Worm (Caenorhabditis elegans) whole organism, L1 larva: Measurements from ENCODE around the gene str-2.

ENCODE experiments used
- C16A3.4 ChIP-seq: fragments of 150-350 bp; optimal IDR thresholded peaks from 2 replicates; lab custom pipeline; 2014; ENCODE audit warnings: missing biosample characterization, missing genetic modification characterization
- F16B12.6 ChIP-seq: fragments of 150-350 bp; optimal IDR thresholded peaks from 2 replicates; lab custom pipeline; 2014; ENCODE audit warnings: missing biosample characterization, missing genetic modification characterization
- aha-1 ChIP-seq: fragments of 150-350 bp; optimal IDR thresholded peaks from 2 replicates; lab custom pipeline; 2014; ENCODE audit warnings: missing biosample characterization, missing genetic modification characterization
- aly-2 ChIP-seq: fragments of 150-350 bp; optimal IDR thresholded peaks from 2 replicates; lab custom pipeline; 2014; ENCODE audit warnings: missing biosample characterization, missing genetic modification characterization
- ama-1 ChIP-seq: fragments of 150-350 bp; optimal IDR thresholded peaks from 2 replicates; lab custom pipeline; 2014
- blmp-1 ChIP-seq: fragments of 150-350 bp; optimal IDR thresholded peaks from 2 replicates; lab custom pipeline; 2014; ENCODE audit warnings: missing biosample characterization, missing genetic modification characterization
- ceh-63 ChIP-seq: fragments of 200-800 bp; sonication (Bioruptor generic); optimal IDR thresholded peaks from 2 replicates; lab custom pipeline; 2018; ENCODE audit warnings: mild to moderate bottlenecking, missing genetic modification characterization, missing compliant biosample characterization
- ceh-8 ChIP-seq: fragments of 200-800 bp; sonication (Bioruptor generic); optimal IDR thresholded peaks from 2 replicates; lab custom pipeline; 2018; ENCODE audit warnings: mild to moderate bottlenecking, missing genetic modification characterization, moderate library complexity, missing compliant biosample characterization
- ceh-88 ChIP-seq: fragments of 200-800 bp; sonication (Bioruptor generic); IDR thresholded peaks from 2 replicates; pipeline ENCODE4 v1.3.6; 2022; ENCODE audit warnings: missing genetic modification characterization, missing compliant biosample characterization
- ces-1 ChIP-seq: fragments of 150-350 bp; optimal IDR thresholded peaks from 2 replicates; lab custom pipeline; 2014; ENCODE audit warnings: missing biosample characterization, missing genetic modification reagents, missing genetic modification characterization
- egl-27 ChIP-seq, 2 experiments: fragments of 150-350 bp in 1 of 2; sonication (generic microtip); optimal IDR thresholded peaks; 3 replicates each; lab custom pipeline; 2017 to 2018; ENCODE audit warnings: missing biosample characterization in 2 of 2, missing genetic modification characterization in 2 of 2, missing genetic modification reagents in 2 of 2
- elt-3 ChIP-seq, 6 experiments: fragments of 150-350 bp in 1 of 6; sonication (generic microtip); optimal IDR thresholded peaks; 2 replicates each; lab custom pipeline; 2017 to 2018; ENCODE audit warnings: missing biosample characterization in 6 of 6, missing genetic modification characterization in 6 of 6, inconsistent platforms in 1 of 6
- ets-5 ChIP-seq: fragments of 200-800 bp; sonication (Bioruptor generic); IDR thresholded peaks from 2 replicates; pipeline ENCODE4 v1.3.6; 2022; ENCODE audit warnings: missing genetic modification characterization, missing compliant biosample characterization
- fkh-10 ChIP-seq: sonication (generic microtip); optimal IDR thresholded peaks from 2 replicates; lab custom pipeline; 2017; ENCODE audit warnings: missing biosample characterization, missing genetic modification reagents, missing genetic modification characterization
- grh-1 ChIP-seq: fragments of 200-800 bp; sonication (Bioruptor generic); IDR thresholded peaks from 2 replicates; pipeline ENCODE4 v1.3.6; 2022; ENCODE audit warnings: missing genetic modification reagents, missing genetic modification characterization, missing compliant biosample characterization
- hlh-4 ChIP-seq: sonication (generic microtip); optimal IDR thresholded peaks from 2 replicates; lab custom pipeline; 2016; ENCODE audit warnings: mild to moderate bottlenecking, missing genetic modification characterization, missing compliant biosample characterization
- hpl-2 ChIP-seq: fragments of 150-350 bp; optimal IDR thresholded peaks from 2 replicates; lab custom pipeline; 2014; ENCODE audit warnings: missing biosample characterization, missing genetic modification reagents, missing genetic modification characterization
- isw-1 ChIP-seq: fragments of 200-800 bp; sonication (Bioruptor generic); IDR thresholded peaks from 2 replicates; pipeline ENCODE4 v1.3.6; 2022; ENCODE audit warnings: missing genetic modification characterization, missing compliant biosample characterization
- lin-15B ChIP-seq: fragments of 150-350 bp; sonication (generic microtip); optimal IDR thresholded peaks from 3 replicates; lab custom pipeline; 2014; ENCODE audit warnings: missing biosample characterization, missing genetic modification characterization
- lin-35 ChIP-seq, 2 experiments: fragments of 150-350 bp; optimal IDR thresholded peaks; 2 replicates each; lab custom pipeline; 2014; ENCODE audit warnings: missing biosample characterization in 2 of 2, missing genetic modification characterization in 2 of 2, missing genetic modification reagents in 2 of 2
- lir-3 ChIP-seq: sonication (generic microtip); optimal IDR thresholded peaks from 2 replicates; lab custom pipeline; 2016; ENCODE audit warnings: mild to moderate bottlenecking, missing genetic modification characterization, moderate library complexity, missing compliant biosample characterization; ENCODE audit not compliant: poor library complexity
- lsy-2 ChIP-seq, 2 experiments: fragments of 150-350 bp; optimal IDR thresholded peaks; 2 replicates each; lab custom pipeline; 2014; ENCODE audit warnings: missing biosample characterization in 2 of 2, missing genetic modification characterization in 2 of 2
- mef-2 ChIP-seq: fragments of 150-350 bp; optimal IDR thresholded peaks from 2 replicates; lab custom pipeline; 2014; ENCODE audit warnings: missing biosample characterization, missing genetic modification characterization
- nhr-20 ChIP-seq: sonication (generic microtip); optimal IDR thresholded peaks from 2 replicates; lab custom pipeline; 2016; ENCODE audit warnings: mild to moderate bottlenecking, missing genetic modification characterization, missing compliant biosample characterization
- nhr-71 ChIP-seq: sonication (generic microtip); optimal IDR thresholded peaks from 2 replicates; lab custom pipeline; 2016; ENCODE audit warnings: mild to moderate bottlenecking, missing genetic modification characterization, moderate library complexity, missing compliant biosample characterization
- pag-3 ChIP-seq: sonication (generic microtip); optimal IDR thresholded peaks from 2 replicates; lab custom pipeline; 2017; ENCODE audit warnings: missing genetic modification characterization, mild to moderate bottlenecking, missing compliant biosample characterization, antibody characterized with exemption, borderline replicate concordance; ENCODE audit not compliant: insufficient read depth
- pax-3 ChIP-seq: fragments of 200-800 bp; sonication (Bioruptor generic); optimal IDR thresholded peaks from 2 replicates; lab custom pipeline; 2018; ENCODE audit warnings: mild to moderate bottlenecking, missing genetic modification characterization, moderate library complexity, missing compliant biosample characterization
- rnt-1 ChIP-seq: sonication (generic microtip); optimal IDR thresholded peaks from 2 replicates; lab custom pipeline; 2016; ENCODE audit warnings: mild to moderate bottlenecking, missing genetic modification characterization, moderate library complexity, missing compliant biosample characterization
- snpc-4 ChIP-seq: fragments of 150-350 bp; optimal IDR thresholded peaks from 2 replicates; lab custom pipeline; 2014; ENCODE audit warnings: missing biosample characterization, missing genetic modification characterization
- snu-23 ChIP-seq: sonication (generic microtip); optimal IDR thresholded peaks from 2 replicates; lab custom pipeline; 2016; ENCODE audit warnings: missing genetic modification characterization, missing compliant biosample characterization
- sup-37 ChIP-seq: fragments of 200-800 bp; sonication (Bioruptor generic); optimal IDR thresholded peaks from 2 replicates; lab custom pipeline; 2018; ENCODE audit warnings: mild to moderate bottlenecking, missing genetic modification characterization, missing compliant biosample characterization
- swsn-7 ChIP-seq: sonication (generic microtip); optimal IDR thresholded peaks from 2 replicates; lab custom pipeline; 2016; ENCODE audit warnings: missing genetic modification characterization, missing compliant biosample characterization
- tbx-2 ChIP-seq: sonication (generic microtip); optimal IDR thresholded peaks from 2 replicates; lab custom pipeline; 2016; ENCODE audit warnings: missing genetic modification characterization, missing compliant biosample characterization
- unc-86 ChIP-seq: sonication (generic microtip); optimal IDR thresholded peaks from 2 replicates; lab custom pipeline; 2016; ENCODE audit warnings: missing genetic modification characterization, missing compliant biosample characterization
- vab-15 ChIP-seq: sonication (generic microtip); optimal IDR thresholded peaks from 2 replicates; lab custom pipeline; 2017; ENCODE audit warnings: missing genotype, mild to moderate bottlenecking, missing genetic modification characterization, missing compliant biosample characterization
- xbp-1 ChIP-seq: sonication (generic microtip); optimal IDR thresholded peaks from 2 replicates; lab custom pipeline; 2016; ENCODE audit warnings: missing genetic modification characterization, missing compliant biosample characterization
- zag-1 ChIP-seq: fragments of 150-350 bp; optimal IDR thresholded peaks from 2 replicates; lab custom pipeline; 2014; ENCODE audit warnings: missing biosample characterization, missing genetic modification characterization
- ztf-4 ChIP-seq: fragments of 150-350 bp; optimal IDR thresholded peaks from 2 replicates; lab custom pipeline; 2014; ENCODE audit warnings: missing biosample characterization, missing genetic modification characterization

str-2 gene

ce11 chrV:9837679-9838078 lies 13.6 kb upstream of the str-2 start, which contains the start of gene srsx-21:
srsx-21 (plus strand) TSS chrV:9837979.
- no peak for TF ChIP-seq C16A3.4 (tag; lab: Kevin White, UChicago)
- TF ChIP-seq ceh-63 (GFP tag; lab: Kevin White, UChicago), result no peak
- TF ChIP-seq lin-15B (tag; lab: Kevin White, UChicago), result no peak
- no peak for TF ChIP-seq ama-1
- TF ChIP-seq ets-5 (GFP tag; lab: Robert Waterston, UW), result no peak
- TF ChIP-seq nhr-20 (tag; lab: Kevin White, UChicago), result no peak
- TF ChIP-seq pax-3 (tag; lab: Kevin White, UChicago), result no peak

- TF ChIP-seq hlh-4 (tag; lab: Kevin White, UChicago) (no peak), xbp-1 (no peak)
These were observed 11.9 kb upstream of the str-2 start, which contains the start of gene sru-38 for ce11 chrV:9835945-9836344. sru-38 (minus strand) TSS chrV:9836045.

ce11 chrV:9833900-9834299 lies 9.9 kb upstream of the str-2 start, which contains the start of gene sru-40:
sru-40 (minus strand) TSS chrV:9834000.
- TF ChIP-seq zag-1 (no peak), egl-27 (tag; optimal IDR thresholded peaks at IDR 0.05; lab: Kevin White, UChicago) (no peak), grh-1 (GFP tag; lab: Robert Waterston, UW) (no peak), fkh-10 (no peak), nhr-71 (no peak), snu-23 (no peak), nhr-20 (tag; lab: Kevin White, UChicago) (no peak), unc-86 (tag; lab: Kevin White, UChicago) (no peak), rnt-1 (tag; lab: Kevin White, UChicago) (no peak), tbx-2 (tag; lab: Kevin White, UChicago) (no peak), vab-15 (tag; lab: Kevin White, UChicago) (no peak), ceh-8 (GFP tag; lab: Kevin White, UChicago) (no peak), ces-1 (GFP tag; lab: Kevin White, UChicago) (no peak), sup-37 (GFP tag; lab: Kevin White, UChicago) (no peak), lin-35 (GFP tag; optimal IDR thresholded peaks at IDR 0.05; lab: Kevin White, UChicago) (no peak), aha-1 (tag; lab: Kevin White, UChicago) (no peak), lir-3 (tag; lab: Kevin White, UChicago) (no peak)

- TF ChIP-seq F16B12.6 (tag; lab: Kevin White, UChicago), result no peak
- TF ChIP-seq blmp-1 (tag; lab: Kevin White, UChicago), result no peak
- TF ChIP-seq aly-2 (tag; lab: Kevin White, UChicago), result no peak
- TF ChIP-seq hpl-2 (GFP tag; lab: Kevin White, UChicago), result no peak
- no peak for TF ChIP-seq grh-1 (GFP tag; lab: Robert Waterston, UW)
- TF ChIP-seq fkh-10, result no peak
- no peak for TF ChIP-seq snpc-4 (tag; lab: Kevin White, UChicago)
- no peak for TF ChIP-seq ceh-88
- no peak for TF ChIP-seq mef-2 (tag; lab: Kevin White, UChicago)
- TF ChIP-seq lsy-2 (tag; optimal IDR thresholded peaks at IDR 0.05; lab: Kevin White, UChicago), result no peak
- no peak for TF ChIP-seq pax-3 (tag; lab: Kevin White, UChicago)
- no peak for TF ChIP-seq pag-3
- TF ChIP-seq isw-1, result no peak
- no peak for TF ChIP-seq ets-5 (GFP tag; lab: Robert Waterston, UW)
- no peak for TF ChIP-seq swsn-7 (tag; lab: Kevin White, UChicago)
- TF ChIP-seq ztf-4, result no peak
- TF ChIP-seq elt-3 (tag; optimal IDR thresholded peaks at IDR 0.05; lab: Kevin White, UChicago), result no peak
These were observed 2.3 kb downstream of the str-2 start, which contains the start of gene str-193 for ce11 chrV:9821724-9822123. str-193 (minus strand) TSS chrV:9821824.
